Fruit fly (Drosophila melanogaster): ENCODE data around the gene Cals.

The Cals gene

dm6 chr4:1062957-1063812 lies 60.0 kb downstream of the Cals start (continued):
- TF ChIP-seq CG17385 (GFP tag; optimal IDR thresholded peaks at IDR 0.05) (peak; percentile 7), odd (GFP tag; optimal IDR thresholded peaks at IDR 0.05) (no peak), nerfin-1 (tag; optimal IDR thresholded peaks at IDR 0.05) (peak; percentile 45), HmgZ (tag; optimal IDR thresholded peaks at IDR 0.05) (no peak)
